Fruit fly (Drosophila melanogaster): ENCODE measurements around the gene ex.

ex gene

dm6 chr2L:441927-442691 is 11.1 kb downstream of the ex start (continued):
- TF ChIP-seq ind (GFP tag; optimal IDR thresholded peaks at IDR 0.05) = peak; percentile 76
- no peak for TF ChIP-seq amos (GFP tag; IDR thresholded peaks at IDR 0.05; ENCODE audit: partially characterized antibody)
- peak; percentile 15 for TF ChIP-seq caup (GFP tag; optimal IDR thresholded peaks at IDR 0.05; ENCODE audit: severe bottlenecking)
- TF ChIP-seq Bgb (GFP tag; IDR thresholded peaks at IDR 0.05; ENCODE audit: partially characterized antibody) = no peak
- peak; percentile 53 for TF ChIP-seq emc (GFP tag; optimal IDR thresholded peaks at IDR 0.05)
- TF ChIP-seq CG4424 (GFP tag; optimal IDR thresholded peaks at IDR 0.05) = peak; percentile 87
- TF ChIP-seq CG4730 (GFP tag; IDR thresholded peaks at IDR 0.05) = peak; percentile 58
- no peak for TF ChIP-seq nau (GFP tag; optimal IDR thresholded peaks at IDR 0.05)
- TF ChIP-seq tgo (GFP tag; IDR thresholded peaks at IDR 0.05) = peak; percentile 72
- TF ChIP-seq CG3065 (GFP tag; optimal IDR thresholded peaks at IDR 0.05) = peak; percentile 58
- no peak for TF ChIP-seq CG6765 (GFP tag; optimal IDR thresholded peaks at IDR 0.05)
- TF ChIP-seq row (GFP tag; IDR thresholded peaks at IDR 0.05) = peak; percentile 83
- TF ChIP-seq sisA (GFP tag; IDR thresholded peaks at IDR 0.05) = peak; percentile 89
- peak; percentile 84 for TF ChIP-seq CG17361 (GFP tag; IDR thresholded peaks at IDR 0.05)
- peak; percentile 78 for TF ChIP-seq bab2 (GFP tag; optimal IDR thresholded peaks at IDR 0.05)
- TF ChIP-seq CG32767 (GFP tag; IDR thresholded peaks at IDR 0.05) = peak; percentile 73; the same call in 1 of the 2 replicates
- TF ChIP-seq sens (GFP tag) = peak; percentile 98
- no peak for TF ChIP-seq pfk (GFP tag; optimal IDR thresholded peaks at IDR 0.05)
- TF ChIP-seq org-1 (GFP tag; optimal IDR thresholded peaks at IDR 0.05) = peak; percentile 70
- TF ChIP-seq D (optimal IDR thresholded peaks at IDR 0.05) = no peak
- peak; percentile 82 for TF ChIP-seq D (GFP tag; optimal IDR thresholded peaks at IDR 0.05)
- TF ChIP-seq CG10321 (GFP tag; IDR thresholded peaks at IDR 0.05) = no peak; the same call in 1 of the 2 replicates
- peak; percentile 78 for TF ChIP-seq CG30403 (GFP tag; optimal IDR thresholded peaks at IDR 0.05)
- no peak for TF ChIP-seq CG15269 (tag; optimal IDR thresholded peaks at IDR 0.05)
- peak; percentile 78 to 94 for TF ChIP-seq chif (GFP tag; optimal IDR thresholded peaks at IDR 0.05)
- peak; percentile 74 for TF ChIP-seq lilli (GFP tag; optimal IDR thresholded peaks at IDR 0.05)
- TF ChIP-seq CG7372 (GFP tag; IDR thresholded peaks at IDR 0.05) = peak; percentile 42; the same call in 1 of the 2 replicates
- TF ChIP-seq gce (GFP tag; IDR thresholded peaks at IDR 0.05) = peak; percentile 89
- peak; percentile 91 for TF ChIP-seq nom (GFP tag; optimal IDR thresholded peaks at IDR 0.05)
- TF ChIP-seq en (GFP tag; optimal IDR thresholded peaks at IDR 0.05) = peak; percentile 61
- no peak for TF ChIP-seq Sin3A (optimal IDR thresholded peaks at IDR 0.05)
- peak; percentile 84 for TF ChIP-seq CG10366 (GFP tag; IDR thresholded peaks at IDR 0.05)
- TF ChIP-seq Dad (GFP tag; optimal IDR thresholded peaks at IDR 0.05) = peak; percentile 67
- peak; percentile 75 for TF ChIP-seq ewg (GFP tag; optimal IDR thresholded peaks at IDR 0.05)
- TF ChIP-seq sima (GFP tag; optimal IDR thresholded peaks at IDR 0.05) = no peak
- TF ChIP-seq dan (GFP tag; IDR thresholded peaks at IDR 0.05) = peak; percentile 70
- TF ChIP-seq sr (GFP tag; IDR thresholded peaks at IDR 0.05) = peak; percentile 81
- TF ChIP-seq crol (GFP tag; IDR thresholded peaks at IDR 0.05) = peak; percentile 77
- TF ChIP-seq pan (optimal IDR thresholded peaks at IDR 0.05) = no peak
- TF ChIP-seq pan (GFP tag; optimal IDR thresholded peaks at IDR 0.05 in 1 of 2, IDR thresholded peaks at IDR 0.05 in 1 of 2) = peak in 1 of 2 experiments; percentile 85
- peak; percentile 87 for TF ChIP-seq CG34422 (GFP tag; IDR thresholded peaks at IDR 0.05)
- TF ChIP-seq Eip74EF (GFP tag; optimal IDR thresholded peaks at IDR 0.05) = peak in 1 of 2 experiments; percentile 33
- TF ChIP-seq z (GFP tag; IDR thresholded peaks at IDR 0.05) = peak; percentile 22; the same call in 1 of the 3 replicates
- no peak for TF ChIP-seq abd-A (tag; optimal IDR thresholded peaks at IDR 0.05)
- no peak for TF ChIP-seq CG42726 (GFP tag; IDR thresholded peaks at IDR 0.05; ENCODE audit: partially characterized antibody)
- TF ChIP-seq CG7786 (GFP tag; optimal IDR thresholded peaks at IDR 0.05) = peak; percentile 80
- TF ChIP-seq oc (tag; optimal IDR thresholded peaks at IDR 0.05) = peak; percentile 85
- peak; percentile 85; the same call in 2 of the 3 replicates for TF ChIP-seq CG2199 (GFP tag; IDR thresholded peaks at IDR 0.05)
- peak; percentile 89 for TF ChIP-seq Antp (GFP tag; optimal IDR thresholded peaks at IDR 0.05)
- TF ChIP-seq CG16815 (GFP tag; optimal IDR thresholded peaks at IDR 0.05) = peak; percentile 78
